Worm (Caenorhabditis elegans) whole organism, early embryonic: ENCODE results near the gene C16C8.18.

ENCODE experiments used
- ceh-36 ChIP-seq: sonication (generic microtip); optimal IDR thresholded peaks from 2 replicates; lab custom pipeline; 2016; ENCODE audit warnings: missing genetic modification characterization, inconsistent platforms, missing compliant biosample characterization
- hnd-1 ChIP-seq: sonication (generic microtip); optimal IDR thresholded peaks from 2 replicates; lab custom pipeline; 2016; ENCODE audit warnings: missing genetic modification characterization, missing compliant biosample characterization
- pes-1 ChIP-seq: fragments of 200-800 bp; sonication (Bioruptor generic); IDR thresholded peaks from 2 replicates; pipeline ENCODE4 v1.3.6; 2022; ENCODE audit warnings: missing genetic modification reagents, missing genetic modification characterization, missing compliant biosample characterization

ce11 chrII:3425433-3425832 lies 4.1 kb upstream of the C16C8.18 start, which contains the start of gene nep-11:
- TF ChIP-seq ceh-36 (tag; lab: Kevin White, UChicago) = no peak
- TF ChIP-seq pes-1 (GFP tag; lab: Robert Waterston, UW) = no peak
- no peak for TF ChIP-seq hnd-1 (tag; lab: Kevin White, UChicago)
